Fruit fly (Drosophila melanogaster) whole organism, embryonic: ENCODE measurements around the gene CG7806.

Experiments
- ATbp ChIP-seq: fragments of 200-800 bp; sonication (Bioruptor generic); optimal IDR thresholded peaks from 2 replicates; lab custom pipeline; 2017; ENCODE audit warnings: missing biosample characterization, mild to moderate bottlenecking, missing genetic modification characterization, missing genetic modification reagents
- Abd-B ChIP-seq: fragments of 200-800 bp; sonication (Bioruptor generic); optimal IDR thresholded peaks from 2 replicates; lab custom pipeline; 2018; ENCODE audit warnings: missing biosample characterization, mild to moderate bottlenecking, missing genetic modification characterization, moderate library complexity
- Ada2b ChIP-seq: fragments of 200-800 bp; sonication (Bioruptor generic); IDR thresholded peaks from 2 replicates; pipeline ENCODE4 v1.3.6; 2022; ENCODE audit warnings: missing biosample characterization, missing genetic modification characterization
- Asciz ChIP-seq: fragments of 200-800 bp; sonication (Bioruptor generic); optimal IDR thresholded peaks from 2 replicates; lab custom pipeline; 2017; ENCODE audit warnings: missing biosample characterization, mild to moderate bottlenecking, missing genetic modification characterization, missing genetic modification reagents
- CG10267 ChIP-seq: fragments of 200-800 bp; sonication (Bioruptor generic); optimal IDR thresholded peaks from 2 replicates; lab custom pipeline; 2018; ENCODE audit warnings: missing biosample characterization, mild to moderate bottlenecking, missing genetic modification characterization, moderate library complexity
- CG10543 ChIP-seq: fragments of 200-800 bp; sonication (Bioruptor generic); optimal IDR thresholded peaks from 3 replicates; lab custom pipeline; 2017; ENCODE audit warnings: missing biosample characterization, mild to moderate bottlenecking, missing genetic modification characterization, moderate library complexity
- CG11504 ChIP-seq: fragments of 200-800 bp; sonication (Bioruptor generic); optimal IDR thresholded peaks from 3 replicates; lab custom pipeline; 2019; ENCODE audit warnings: missing biosample characterization, mild to moderate bottlenecking, missing genetic modification characterization, moderate library complexity
- CG12391 ChIP-seq: fragments of 200-800 bp; sonication (Bioruptor generic); optimal IDR thresholded peaks from 3 replicates; lab custom pipeline; 2018; ENCODE audit warnings: missing biosample characterization, mild to moderate bottlenecking, missing genetic modification characterization, moderate library complexity
- CG14441 ChIP-seq: fragments of 200-800 bp; sonication (Bioruptor generic); IDR thresholded peaks from 2 replicates; pipeline ENCODE4 v1.3.6; 2022; ENCODE audit warnings: missing biosample characterization, missing genetic modification characterization
- CG14965 ChIP-seq: fragments of 200-800 bp; sonication (Bioruptor generic); optimal IDR thresholded peaks from 2 replicates; lab custom pipeline; 2016; ENCODE audit warnings: missing biosample characterization, missing genetic modification characterization, borderline replicate concordance
- CG15601 ChIP-seq: fragments of 200-800 bp; sonication (Bioruptor generic); optimal IDR thresholded peaks from 3 replicates; lab custom pipeline; 2019; ENCODE audit warnings: missing biosample characterization, mild to moderate bottlenecking, missing genetic modification characterization, moderate library complexity
- CG1603 ChIP-seq: fragments of 200-800 bp; sonication (Bioruptor generic); optimal IDR thresholded peaks from 2 replicates; lab custom pipeline; 2019; ENCODE audit warnings: missing biosample characterization, mild to moderate bottlenecking, missing genetic modification characterization, moderate library complexity
- CG17385 ChIP-seq: fragments of 200-800 bp; sonication (Bioruptor generic); optimal IDR thresholded peaks from 3 replicates; lab custom pipeline; 2018; ENCODE audit warnings: missing biosample characterization, mild to moderate bottlenecking, missing genetic modification characterization
- CG17568 ChIP-seq: fragments of 200-800 bp; sonication (Bioruptor generic); optimal IDR thresholded peaks from 2 replicates; lab custom pipeline; 2018; ENCODE audit warnings: missing biosample characterization, mild to moderate bottlenecking, missing genetic modification characterization, moderate library complexity
- CG2116 ChIP-seq: fragments of 200-800 bp; sonication (Bioruptor generic); optimal IDR thresholded peaks from 3 replicates; lab custom pipeline; 2018; ENCODE audit warnings: missing biosample characterization, mild to moderate bottlenecking, missing genetic modification characterization
- CG2678 ChIP-seq: fragments of 200-800 bp; sonication (Bioruptor generic); optimal IDR thresholded peaks from 3 replicates; lab custom pipeline; 2019; ENCODE audit warnings: missing biosample characterization, mild to moderate bottlenecking, missing genetic modification characterization, moderate library complexity
- CG3407 ChIP-seq: fragments of 200-800 bp; sonication (Bioruptor generic); optimal IDR thresholded peaks from 2 replicates; lab custom pipeline; 2018; ENCODE audit warnings: missing biosample characterization, mild to moderate bottlenecking, missing genetic modification characterization
- CG5180 ChIP-seq: fragments of 200-800 bp; sonication (Bioruptor generic); optimal IDR thresholded peaks from 3 replicates; lab custom pipeline; 2017; ENCODE audit warnings: missing biosample characterization, missing genetic modification characterization, mild to moderate bottlenecking, moderate library complexity, missing genetic modification reagents
- CG6254 ChIP-seq: fragments of 200-800 bp; sonication (Bioruptor generic); optimal IDR thresholded peaks from 3 replicates; lab custom pipeline; 2017; ENCODE audit warnings: mild to moderate bottlenecking, missing biosample characterization, missing genetic modification reagents, missing genetic modification characterization
- CG6689 ChIP-seq: fragments of 200-800 bp; sonication (Bioruptor generic); IDR thresholded peaks from 2 replicates; pipeline ENCODE4 v1.3.6; 2022; ENCODE audit warnings: missing biosample characterization, missing genetic modification characterization
- CG7271 ChIP-seq: fragments of 200-800 bp; sonication (Bioruptor generic); optimal IDR thresholded peaks from 2 replicates; lab custom pipeline; 2018; ENCODE audit warnings: missing biosample characterization, mild to moderate bottlenecking, missing genetic modification characterization, moderate library complexity
- CG7839 ChIP-seq: fragments of 200-800 bp; sonication (Bioruptor generic); optimal IDR thresholded peaks from 3 replicates; lab custom pipeline; 2018; ENCODE audit warnings: missing biosample characterization, mild to moderate bottlenecking, missing genetic modification characterization, moderate library complexity
- Doc3 ChIP-seq: fragments of 200-800 bp; sonication (Bioruptor generic); IDR thresholded peaks from 3 replicates; pipeline ENCODE4 v1.3.6; 2022; ENCODE audit warnings: missing biosample characterization, missing genetic modification characterization; ENCODE audit not compliant: partially characterized antibody
- Fer1 ChIP-seq: fragments of 200-800 bp; sonication (Bioruptor generic); optimal IDR thresholded peaks from 2 replicates; lab custom pipeline; 2017; ENCODE audit warnings: missing biosample characterization, mild to moderate bottlenecking, missing genetic modification characterization
- Fer2 ChIP-seq: fragments of 200-800 bp; sonication (Bioruptor generic); optimal IDR thresholded peaks from 2 replicates; lab custom pipeline; 2018; ENCODE audit warnings: missing biosample characterization, mild to moderate bottlenecking, missing genetic modification characterization, moderate library complexity
- Hr51 ChIP-seq, 2 experiments: fragments of 200-800 bp; sonication (Bioruptor generic); optimal IDR thresholded peaks; 2 replicates in 1 of 2; 3 replicates in 1 of 2; lab custom pipeline; 2016 to 2018; ENCODE audit warnings: missing biosample characterization in 2 of 2, missing genetic modification characterization in 2 of 2, mild to moderate bottlenecking in 1 of 2, moderate library complexity in 1 of 2
- Hr78 ChIP-seq, 2 experiments: fragments of 200-800 bp in 1 of 2; fragments of >200 bp in 1 of 2; sonication (Bioruptor generic) in 1 of 2; optimal IDR thresholded peaks; 2 replicates each; lab custom pipeline; 2017 to 2019; ENCODE audit warnings: missing biosample characterization in 2 of 2, missing genetic modification characterization in 2 of 2, mild to moderate bottlenecking in 1 of 2, moderate library complexity in 1 of 2
- Max ChIP-seq: fragments of 200-800 bp; sonication (Bioruptor generic); optimal IDR thresholded peaks from 2 replicates; lab custom pipeline; 2016; ENCODE audit warnings: missing biosample characterization, mild to moderate bottlenecking, missing genetic modification characterization
- PHDP ChIP-seq: fragments of 200-800 bp; sonication (Bioruptor generic); optimal IDR thresholded peaks from 3 replicates; lab custom pipeline; 2018; ENCODE audit warnings: missing biosample characterization, mild to moderate bottlenecking, missing genetic modification characterization, moderate library complexity
- Sox102F ChIP-seq: fragments of 200-800 bp; sonication (Bioruptor generic); optimal IDR thresholded peaks from 2 replicates; lab custom pipeline; 2018; ENCODE audit warnings: missing biosample characterization, mild to moderate bottlenecking, missing genetic modification characterization, moderate library complexity
- Ssrp ChIP-seq: fragments of 200-800 bp; sonication (Bioruptor generic); optimal IDR thresholded peaks from 2 replicates; lab custom pipeline; 2018; ENCODE audit warnings: missing biosample characterization, mild to moderate bottlenecking, missing genetic modification characterization, moderate library complexity
- ash1 ChIP-seq: fragments of 200-800 bp; sonication (Bioruptor generic); optimal IDR thresholded peaks from 2 replicates; lab custom pipeline; 2018; ENCODE audit warnings: missing biosample characterization, mild to moderate bottlenecking, missing genetic modification characterization
- ato ChIP-seq: fragments of 200-800 bp; sonication (Bioruptor generic); IDR thresholded peaks from 2 replicates; pipeline ENCODE4 v1.3.6; 2022; ENCODE audit warnings: missing biosample characterization, missing genetic modification characterization; ENCODE audit not compliant: partially characterized antibody
- bsh ChIP-seq, 2 experiments: fragments of 200-800 bp; sonication (Bioruptor generic); optimal IDR thresholded peaks; 2 replicates each; lab custom pipeline; 2017 to 2018; ENCODE audit warnings: mild to moderate bottlenecking in 2 of 2, missing biosample characterization in 2 of 2, missing genetic modification characterization in 2 of 2, moderate library complexity in 1 of 2
- crol ChIP-seq: fragments of 200-800 bp; sonication (Bioruptor generic); IDR thresholded peaks from 2 replicates; pipeline ENCODE4 v1.3.6; 2022; ENCODE audit warnings: missing biosample characterization, missing genetic modification characterization
- eve ChIP-seq, 2 experiments: fragments of >200 bp; optimal IDR thresholded peaks; 2 replicates each; lab custom pipeline; 2017; ENCODE audit warnings: missing biosample characterization in 2 of 2, missing genetic modification characterization in 2 of 2
- exex ChIP-seq: fragments of 200-800 bp; sonication (Bioruptor generic); optimal IDR thresholded peaks from 4 replicates; lab custom pipeline; 2018; ENCODE audit warnings: missing biosample characterization, mild to moderate bottlenecking, missing genetic modification characterization, moderate library complexity
- fd64A ChIP-seq: fragments of 200-800 bp; sonication (Bioruptor generic); optimal IDR thresholded peaks from 3 replicates; lab custom pipeline; 2018; ENCODE audit warnings: missing biosample characterization, mild to moderate bottlenecking, missing genetic modification characterization
- fd96Cb ChIP-seq: fragments of 200-800 bp; sonication (Bioruptor generic); optimal IDR thresholded peaks from 2 replicates; lab custom pipeline; 2018; ENCODE audit warnings: missing biosample characterization, mild to moderate bottlenecking, missing genetic modification characterization, moderate library complexity
- gem ChIP-seq: fragments of 200-800 bp; sonication (Bioruptor generic); optimal IDR thresholded peaks from 2 replicates; lab custom pipeline; 2019; ENCODE audit warnings: missing biosample characterization, mild to moderate bottlenecking, missing genetic modification characterization, moderate library complexity
- kni ChIP-seq: fragments of 200-800 bp; sonication (Bioruptor generic); optimal IDR thresholded peaks from 3 replicates; lab custom pipeline; 2017; ENCODE audit warnings: mild to moderate bottlenecking, missing biosample characterization, missing genetic modification reagents, missing genetic modification characterization
- lab ChIP-seq: fragments of 200-800 bp; sonication (Bioruptor generic); optimal IDR thresholded peaks from 3 replicates; lab custom pipeline; 2017; ENCODE audit warnings: missing biosample characterization, missing genetic modification characterization, mild to moderate bottlenecking, moderate library complexity, missing genetic modification reagents
- odd ChIP-seq: fragments of 200-800 bp; sonication (Bioruptor generic); optimal IDR thresholded peaks from 2 replicates; lab custom pipeline; 2017; ENCODE audit warnings: missing biosample characterization, mild to moderate bottlenecking, missing genetic modification characterization
- phol ChIP-seq: fragments of 200-800 bp; sonication (Bioruptor generic); optimal IDR thresholded peaks from 3 replicates; lab custom pipeline; 2018; ENCODE audit warnings: missing biosample characterization, mild to moderate bottlenecking, missing genetic modification characterization, moderate library complexity
- row ChIP-seq: fragments of 200-800 bp; sonication (Bioruptor generic); IDR thresholded peaks from 3 replicates; pipeline ENCODE4 v1.3.6; 2022; ENCODE audit warnings: missing biosample characterization, missing genetic modification characterization
- sens ChIP-seq: fragments of 200-800 bp; sonication (Bioruptor generic); peaks from one replicate; lab custom pipeline; 2016; ENCODE audit warnings: missing biosample characterization, missing genetic modification characterization

CG7806 gene

DNA sequence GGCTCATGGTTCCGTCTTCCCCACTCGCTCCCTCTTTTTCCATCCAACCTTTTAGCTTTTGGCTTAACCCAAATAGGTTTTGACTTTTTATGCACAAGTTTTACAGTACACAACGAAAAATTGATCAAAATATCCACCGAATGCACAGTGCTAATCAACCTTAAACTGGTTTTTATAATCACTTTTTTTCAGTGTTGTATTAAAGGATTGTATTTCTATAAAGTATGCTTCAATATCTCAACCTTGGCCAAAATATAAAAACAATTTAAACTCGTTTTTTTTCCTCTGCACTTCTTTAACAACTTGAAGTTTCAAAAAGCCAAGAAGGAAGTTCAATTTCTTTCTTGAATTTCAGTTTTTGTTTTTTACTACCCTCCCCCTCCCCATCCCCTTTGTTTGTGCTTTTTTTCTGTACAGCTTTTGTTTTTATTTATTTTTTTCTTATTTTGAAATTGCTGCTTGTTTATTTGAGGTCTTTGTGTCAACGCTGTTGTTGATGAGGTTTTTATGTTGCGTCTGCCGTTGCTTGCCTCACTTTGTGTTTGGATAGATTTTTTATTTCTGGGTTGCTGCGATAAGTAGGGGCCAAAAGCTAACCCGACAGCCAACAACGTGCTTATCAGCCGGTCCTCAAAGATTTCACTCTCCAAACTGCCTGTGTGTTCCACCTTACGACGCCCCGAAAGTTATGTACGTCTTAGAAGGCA lies 26.1 kb upstream of the CG7806 start (continued):
- TF ChIP-seq odd (GFP tag; lab: Kevin White, UChicago) (peak; percentile 4), CG10267 (tag; lab: Kevin White, UChicago) (peak; percentile 3), Hr51 (GFP tag; optimal IDR thresholded peaks at IDR 0.05; lab: Kevin White, UChicago) (peak in 1 of 2 experiments; percentile 13), Ada2b (GFP tag; lab: Robert Waterston, UW) (0 out of 2 replicates have a peak, but pooled peaks have one; percentile 16), exex (tag; lab: Kevin White, UChicago) (no peak), CG14965 (no peak), lab (GFP tag; lab: Kevin White, UChicago) (peak; percentile 27), CG6254 (GFP tag; lab: Kevin White, UChicago) (no peak), bsh (GFP tag; optimal IDR thresholded peaks at IDR 0.05; lab: Kevin White, UChicago) (peak in 1 of 2 experiments; percentile 61), CG10543 (GFP tag; lab: Kevin White, UChicago) (no peak), ato (GFP tag; lab: Robert Waterston, UW) (no peak), Abd-B (GFP tag; lab: Kevin White, UChicago) (peak; percentile 3), fd96Cb (tag; lab: Kevin White, UChicago) (peak; percentile 31), eve (GFP tag; optimal IDR thresholded peaks at IDR 0.05; lab: Kevin White, UChicago) (peak in 1 of 2 experiments; percentile 80), crol (GFP tag; lab: Robert Waterston, UW) (0 out of 2 replicates have a peak, but pooled peaks have one; percentile 1), Fer2 (tag; lab: Kevin White, UChicago) (no peak), Max (no peak), CG2116 (no peak), sens (peak; percentile 88), CG7839 (tag; lab: Kevin White, UChicago) (peak; percentile 41), CG14441 (GFP tag; lab: Robert Waterston, UW) (no peak), fd64A (GFP tag; lab: Kevin White, UChicago) (peak; percentile 52), row (GFP tag; lab: Robert Waterston, UW) (0 out of 3 replicates have a peak, but pooled peaks have one; percentile 14), CG17568 (GFP tag; lab: Kevin White, UChicago) (peak; percentile 15), phol (tag; lab: Kevin White, UChicago) (peak; percentile 47), kni (GFP tag; lab: Kevin White, UChicago) (peak; percentile 40), CG3407 (GFP tag; lab: Kevin White, UChicago) (peak; percentile 17), Sox102F (peak; percentile 74), ash1 (GFP tag; lab: Kevin White, UChicago) (no peak), Ssrp (peak; percentile 29), Asciz (GFP tag; lab: Kevin White, UChicago) (peak; percentile 58), gem (tag; lab: Kevin White, UChicago) (peak; percentile 59), Hr78 (GFP tag; optimal IDR thresholded peaks at IDR 0.05; lab: Kevin White, UChicago) (peak in 1 of 2 experiments; percentile 37), CG11504 (tag; lab: Kevin White, UChicago) (peak; percentile 60), CG17385 (peak; percentile 6), CG2678 (peak; percentile 19), CG1603 (tag; lab: Kevin White, UChicago) (peak; percentile 21), PHDP (tag; lab: Kevin White, UChicago) (peak; percentile 12), CG6689 (GFP tag; lab: Robert Waterston, UW) (no peak), ATbp (peak; percentile 80), Fer1 (peak; percentile 23), CG12391 (tag; lab: Kevin White, UChicago) (peak; percentile 17), Doc3 (GFP tag; lab: Robert Waterston, UW) (no peak), CG5180 (peak; percentile 33), CG15601 (tag; lab: Kevin White, UChicago) (peak; percentile 10), CG7271 (no peak)
